Fruit fly (Drosophila melanogaster): Measurements from ENCODE around the gene CG45690.

CG45690 gene

DNA sequence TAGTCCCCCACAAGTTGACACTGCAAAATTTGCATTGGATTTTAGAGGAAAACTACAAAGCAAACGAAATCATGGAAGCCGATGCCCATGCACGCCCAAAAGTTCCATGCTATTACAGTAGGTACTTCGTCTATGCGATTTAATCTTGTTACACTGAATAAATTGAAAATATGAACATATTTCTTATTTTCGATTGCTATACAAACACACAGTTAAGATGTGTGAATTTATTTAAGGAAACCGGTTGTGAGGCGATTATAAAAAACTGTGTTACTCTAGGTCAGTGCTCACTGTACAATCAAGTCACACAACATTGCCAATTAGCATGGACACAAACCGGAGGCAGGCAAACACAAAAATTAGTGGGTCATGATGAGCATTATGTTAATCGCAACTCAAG, 7.5 kb downstream of the CG45690 start (continued):
- TF ChIP-seq CG7987 (GFP tag; optimal IDR thresholded peaks at IDR 0.05) (peak; percentile 57), CG6765 (GFP tag; optimal IDR thresholded peaks at IDR 0.05) (no peak), CG7357 (GFP tag; IDR thresholded peaks at IDR 0.05) (peak; percentile 76; the same call in 2 of the 3 replicates), zen2 (GFP tag; IDR thresholded peaks at IDR 0.05; ENCODE audit: partially characterized antibody) (no peak), CG11456 (GFP tag; IDR thresholded peaks at IDR 0.05) (peak; percentile 84; the same call in 2 of the 3 replicates), dmrt11E (tag; optimal IDR thresholded peaks at IDR 0.05) (peak; percentile 50), Tbp (GFP tag; optimal IDR thresholded peaks at IDR 0.05) (no peak), CG14014 (GFP tag; IDR thresholded peaks at IDR 0.05) (peak; percentile 91), hb (GFP tag; IDR thresholded peaks at IDR 0.05; ENCODE audit: partially characterized antibody) (no peak), mam (GFP tag; optimal IDR thresholded peaks at IDR 0.05) (peak; percentile 79), ase (GFP tag; IDR thresholded peaks at IDR 0.05) (peak; percentile 86), D19A (tag; optimal IDR thresholded peaks at IDR 0.05) (no peak), oc (tag; optimal IDR thresholded peaks at IDR 0.05) (peak; percentile 57), gce (GFP tag; IDR thresholded peaks at IDR 0.05) (peak; percentile 77; the same call in 2 of the 3 replicates), CG17912 (GFP tag; optimal IDR thresholded peaks at IDR 0.05) (no peak), chif (GFP tag; optimal IDR thresholded peaks at IDR 0.05) (peak; percentile 69 to 77), zen (tag; optimal IDR thresholded peaks at IDR 0.05) (peak; percentile 57), grau (tag; optimal IDR thresholded peaks at IDR 0.05) (peak; percentile 94), gfzf (GFP tag; optimal IDR thresholded peaks at IDR 0.05) (no peak), CG4854 (GFP tag; optimal IDR thresholded peaks at IDR 0.05) (peak; percentile 54), CG3838 (GFP tag; optimal IDR thresholded peaks at IDR 0.05) (peak; percentile 64), br (optimal IDR thresholded peaks at IDR 0.05) (no peak), scrt (GFP tag; optimal IDR thresholded peaks at IDR 0.05) (peak; percentile 51), croc (GFP tag; conservative IDR thresholded peaks at IDR 0.05) (peak; percentile 53; the same call in 1 of the 3 replicates), Lpt (GFP tag; optimal IDR thresholded peaks at IDR 0.05) (no peak), Dad (GFP tag; optimal IDR thresholded peaks at IDR 0.05) (peak; percentile 68), E2f2 (GFP tag; IDR thresholded peaks at IDR 0.05) (peak; percentile 67), ro (GFP tag; IDR thresholded peaks at IDR 0.05) (peak; percentile 75), ranshi (GFP tag; IDR thresholded peaks at IDR 0.05) (peak; percentile 88), Atf6 (GFP tag; IDR thresholded peaks at IDR 0.05) (peak; percentile 83), eyg (GFP tag; optimal IDR thresholded peaks at IDR 0.05) (peak; percentile 63), slou (GFP tag; optimal IDR thresholded peaks at IDR 0.05) (peak; percentile 61), CG7839 (tag; optimal IDR thresholded peaks at IDR 0.05) (peak; percentile 80), pros (GFP tag; optimal IDR thresholded peaks at IDR 0.05) (no peak), CG11247 (GFP tag; IDR thresholded peaks at IDR 0.05) (peak; percentile 66), gem (tag; optimal IDR thresholded peaks at IDR 0.05) (peak; percentile 85), chm (GFP tag; IDR thresholded peaks at IDR 0.05) (peak; percentile 60; the same call in 1 of the 2 replicates), klu (GFP tag; IDR thresholded peaks at IDR 0.05) (no peak), bigmax (GFP tag; optimal IDR thresholded peaks at IDR 0.05) (no peak), Sin3A (optimal IDR thresholded peaks at IDR 0.05) (no peak), CG2199 (GFP tag; IDR thresholded peaks at IDR 0.05) (peak; percentile 60; the same call in 1 of the 3 replicates), CG13123 (GFP tag; optimal IDR thresholded peaks at IDR 0.05) (peak; percentile 25), ken (GFP tag; IDR thresholded peaks at IDR 0.05) (peak; percentile 77; the same call in 2 of the 3 replicates), CG10147 (GFP tag; optimal IDR thresholded peaks at IDR 0.05) (peak; percentile 23), Rfx (GFP tag; IDR thresholded peaks at IDR 0.05) (peak; percentile 87), z (GFP tag; IDR thresholded peaks at IDR 0.05) (no peak), bcd (GFP tag; optimal IDR thresholded peaks at IDR 0.05) (peak; percentile 77), CG7745 (tag; optimal IDR thresholded peaks at IDR 0.05) (no peak), CG18476 (GFP tag; optimal IDR thresholded peaks at IDR 0.05) (peak; percentile 37), sima (GFP tag; optimal IDR thresholded peaks at IDR 0.05) (peak; percentile 4), abd-A (tag; optimal IDR thresholded peaks at IDR 0.05) (no peak), trh (GFP tag; optimal IDR thresholded peaks at IDR 0.05) (peak; percentile 30), CTCF (GFP tag; optimal IDR thresholded peaks at IDR 0.05) (no peak)

All from whole organism, embryonic.